Worm (Caenorhabditis elegans) whole organism, L1 larva: Measurements from ENCODE around the gene F19C6.2.

Experiments used
- C16A3.4 ChIP-seq: fragments of 150-350 bp; optimal IDR thresholded peaks from 2 replicates; lab custom pipeline; 2014; ENCODE audit warnings: missing biosample characterization, missing genetic modification characterization
- Y116A8C.19 ChIP-seq: sonication (generic microtip); optimal IDR thresholded peaks from 2 replicates; lab custom pipeline; 2016; ENCODE audit warnings: missing compliant biosample characterization, missing genetic modification characterization, borderline replicate concordance
- alr-1 ChIP-seq: fragments of 200-800 bp; sonication (Bioruptor generic); optimal IDR thresholded peaks from 2 replicates; lab custom pipeline; 2018; ENCODE audit warnings: borderline replicate concordance, mild to moderate bottlenecking, missing genetic modification characterization, missing compliant biosample characterization
- blmp-1 ChIP-seq: fragments of 150-350 bp; optimal IDR thresholded peaks from 2 replicates; lab custom pipeline; 2014; ENCODE audit warnings: missing biosample characterization, missing genetic modification characterization
- ceh-63 ChIP-seq: fragments of 200-800 bp; sonication (Bioruptor generic); optimal IDR thresholded peaks from 2 replicates; lab custom pipeline; 2018; ENCODE audit warnings: mild to moderate bottlenecking, missing genetic modification characterization, missing compliant biosample characterization
- ceh-82 ChIP-seq, 3 experiments: fragments of 150-350 bp in 1 of 3; sonication (generic microtip) in 2 of 3; optimal IDR thresholded peaks; 2 replicates each; lab custom pipeline; 2014 to 2017; ENCODE audit warnings: missing biosample characterization in 3 of 3, missing genetic modification characterization in 3 of 3
- ces-1 ChIP-seq: fragments of 150-350 bp; optimal IDR thresholded peaks from 2 replicates; lab custom pipeline; 2014; ENCODE audit warnings: missing biosample characterization, missing genetic modification reagents, missing genetic modification characterization
- dpl-1 ChIP-seq, 3 experiments: fragments of 150-350 bp in 2 of 3; sonication (generic microtip) in 1 of 3; optimal IDR thresholded peaks; 2 replicates each; lab custom pipeline; 2014 to 2017; ENCODE audit warnings: missing biosample characterization in 3 of 3, missing genetic modification characterization in 3 of 3, missing genetic modification reagents in 3 of 3
- dsc-1 ChIP-seq: sonication (generic microtip); optimal IDR thresholded peaks from 2 replicates; lab custom pipeline; 2016; ENCODE audit warnings: mild to moderate bottlenecking, missing genetic modification characterization, missing compliant biosample characterization
- efl-1 ChIP-seq, 4 experiments: fragments of 150-350 bp; optimal IDR thresholded peaks in 3 of 4; peaks in 1 of 4; 1 replicate in 1 of 4; 2 replicates in 3 of 4; lab custom pipeline; 2014; ENCODE audit warnings: missing biosample characterization in 2 of 4, missing genetic modification characterization in 2 of 4, missing genetic modification reagents in 2 of 4
- egl-13 ChIP-seq: sonication (generic microtip); optimal IDR thresholded peaks from 2 replicates; lab custom pipeline; 2016; ENCODE audit warnings: missing genotype, missing genetic modification reagents, missing genetic modification characterization, missing compliant biosample characterization
- egl-27 ChIP-seq, 2 experiments: fragments of 150-350 bp in 1 of 2; sonication (generic microtip); optimal IDR thresholded peaks; 3 replicates each; lab custom pipeline; 2017 to 2018; ENCODE audit warnings: missing biosample characterization in 2 of 2, missing genetic modification characterization in 2 of 2, missing genetic modification reagents in 2 of 2
- elt-3 ChIP-seq, 6 experiments: fragments of 150-350 bp in 1 of 6; sonication (generic microtip); optimal IDR thresholded peaks; 2 replicates each; lab custom pipeline; 2017 to 2018; ENCODE audit warnings: missing biosample characterization in 6 of 6, missing genetic modification characterization in 6 of 6, inconsistent platforms in 1 of 6
- ets-5 ChIP-seq: fragments of 200-800 bp; sonication (Bioruptor generic); IDR thresholded peaks from 2 replicates; pipeline ENCODE4 v1.3.6; 2022; ENCODE audit warnings: missing genetic modification characterization, missing compliant biosample characterization
- grh-1 ChIP-seq: fragments of 200-800 bp; sonication (Bioruptor generic); IDR thresholded peaks from 2 replicates; pipeline ENCODE4 v1.3.6; 2022; ENCODE audit warnings: missing genetic modification reagents, missing genetic modification characterization, missing compliant biosample characterization
- hlh-17 ChIP-seq: fragments of 200-800 bp; sonication (Bioruptor generic); optimal IDR thresholded peaks from 2 replicates; lab custom pipeline; 2018; ENCODE audit warnings: missing genetic modification characterization, mild to moderate bottlenecking, missing compliant biosample characterization, moderate library complexity, borderline replicate concordance
- hlh-4 ChIP-seq: sonication (generic microtip); optimal IDR thresholded peaks from 2 replicates; lab custom pipeline; 2016; ENCODE audit warnings: mild to moderate bottlenecking, missing genetic modification characterization, missing compliant biosample characterization
- isw-1 ChIP-seq: fragments of 200-800 bp; sonication (Bioruptor generic); IDR thresholded peaks from 2 replicates; pipeline ENCODE4 v1.3.6; 2022; ENCODE audit warnings: missing genetic modification characterization, missing compliant biosample characterization
- jun-1 ChIP-seq: fragments of 150-350 bp; optimal IDR thresholded peaks from 2 replicates; lab custom pipeline; 2014; ENCODE audit warnings: missing biosample characterization, missing genetic modification reagents, missing genetic modification characterization
- lin-14 ChIP-seq: fragments of 200-800 bp; sonication (Bioruptor generic); optimal IDR thresholded peaks from 2 replicates; lab custom pipeline; 2018; ENCODE audit warnings: mild to moderate bottlenecking, missing genetic modification characterization, moderate library complexity, missing compliant biosample characterization
- lin-15B ChIP-seq: fragments of 150-350 bp; sonication (generic microtip); optimal IDR thresholded peaks from 3 replicates; lab custom pipeline; 2014; ENCODE audit warnings: missing biosample characterization, missing genetic modification characterization
- lin-35 ChIP-seq, 2 experiments: fragments of 150-350 bp; optimal IDR thresholded peaks; 2 replicates each; lab custom pipeline; 2014; ENCODE audit warnings: missing biosample characterization in 2 of 2, missing genetic modification characterization in 2 of 2, missing genetic modification reagents in 2 of 2
- lir-3 ChIP-seq: sonication (generic microtip); optimal IDR thresholded peaks from 2 replicates; lab custom pipeline; 2016; ENCODE audit warnings: mild to moderate bottlenecking, missing genetic modification characterization, moderate library complexity, missing compliant biosample characterization; ENCODE audit not compliant: poor library complexity
- mab-9 ChIP-seq: fragments of 200-800 bp; sonication (Bioruptor generic); IDR thresholded peaks from 2 replicates; pipeline ENCODE4 v1.3.6; 2022; ENCODE audit warnings: missing genetic modification reagents, missing genetic modification characterization, missing compliant biosample characterization
- mdl-1 ChIP-seq, 2 experiments: fragments of 150-350 bp; optimal IDR thresholded peaks; 2 replicates each; lab custom pipeline; 2014 to 2017; ENCODE audit warnings: missing biosample characterization in 2 of 2, missing genetic modification characterization in 2 of 2, inconsistent platforms in 1 of 2
- mef-2 ChIP-seq: fragments of 150-350 bp; optimal IDR thresholded peaks from 2 replicates; lab custom pipeline; 2014; ENCODE audit warnings: missing biosample characterization, missing genetic modification characterization
- mep-1 ChIP-seq: fragments of 150-350 bp; optimal IDR thresholded peaks from 2 replicates; lab custom pipeline; 2014; ENCODE audit warnings: missing biosample characterization, missing genetic modification characterization
- nhr-12 ChIP-seq: sonication (generic microtip); optimal IDR thresholded peaks from 2 replicates; lab custom pipeline; 2017; ENCODE audit warnings: missing biosample characterization, missing genetic modification characterization
- nhr-20 ChIP-seq: sonication (generic microtip); optimal IDR thresholded peaks from 2 replicates; lab custom pipeline; 2016; ENCODE audit warnings: mild to moderate bottlenecking, missing genetic modification characterization, missing compliant biosample characterization
- nhr-237 ChIP-seq: fragments of 150-350 bp; optimal IDR thresholded peaks from 2 replicates; lab custom pipeline; 2014; ENCODE audit warnings: missing biosample characterization, missing genetic modification characterization
- nhr-47 ChIP-seq: sonication (generic microtip); optimal IDR thresholded peaks from 2 replicates; lab custom pipeline; 2016; ENCODE audit warnings: mild to moderate bottlenecking, missing genetic modification characterization, moderate library complexity, missing compliant biosample characterization
- nhr-71 ChIP-seq: sonication (generic microtip); optimal IDR thresholded peaks from 2 replicates; lab custom pipeline; 2016; ENCODE audit warnings: mild to moderate bottlenecking, missing genetic modification characterization, moderate library complexity, missing compliant biosample characterization
- nhr-76 ChIP-seq: sonication (generic microtip); optimal IDR thresholded peaks from 2 replicates; lab custom pipeline; 2017; ENCODE audit warnings: missing biosample characterization, missing genetic modification characterization
- nhr-85 ChIP-seq: sonication (generic microtip); peaks from one replicate; lab custom pipeline; 2016; ENCODE audit warnings: missing genetic modification characterization, inconsistent platforms, missing compliant biosample characterization
- nhr-90 ChIP-seq: sonication (generic microtip); optimal IDR thresholded peaks from 2 replicates; lab custom pipeline; 2016; ENCODE audit warnings: mild to moderate bottlenecking, missing genetic modification characterization, missing compliant biosample characterization; ENCODE audit not compliant: poor library complexity
- pqm-1 ChIP-seq: sonication (generic microtip); optimal IDR thresholded peaks from 3 replicates; lab custom pipeline; 2017; ENCODE audit warnings: missing biosample characterization, missing genetic modification characterization
- snu-23 ChIP-seq: sonication (generic microtip); optimal IDR thresholded peaks from 2 replicates; lab custom pipeline; 2016; ENCODE audit warnings: missing genetic modification characterization, missing compliant biosample characterization
- sup-37 ChIP-seq: fragments of 200-800 bp; sonication (Bioruptor generic); optimal IDR thresholded peaks from 2 replicates; lab custom pipeline; 2018; ENCODE audit warnings: mild to moderate bottlenecking, missing genetic modification characterization, missing compliant biosample characterization
- swsn-7 ChIP-seq: sonication (generic microtip); optimal IDR thresholded peaks from 2 replicates; lab custom pipeline; 2016; ENCODE audit warnings: missing genetic modification characterization, missing compliant biosample characterization
- unc-30 ChIP-seq: sonication (generic microtip); optimal IDR thresholded peaks from 2 replicates; lab custom pipeline; 2017; ENCODE audit warnings: missing biosample characterization, missing genetic modification characterization
- unc-62 ChIP-seq: fragments of 150-350 bp; optimal IDR thresholded peaks from 2 replicates; lab custom pipeline; 2014; ENCODE audit warnings: missing biosample characterization, missing genetic modification reagents, missing genetic modification characterization
- unc-98 ChIP-seq: fragments of 200-800 bp; sonication (Bioruptor generic); IDR thresholded peaks from 2 replicates; pipeline ENCODE4 v1.3.6; 2022; ENCODE audit warnings: missing genetic modification characterization, missing compliant biosample characterization
- vab-15 ChIP-seq: sonication (generic microtip); optimal IDR thresholded peaks from 2 replicates; lab custom pipeline; 2017; ENCODE audit warnings: missing genotype, mild to moderate bottlenecking, missing genetic modification characterization, missing compliant biosample characterization
- xbp-1 ChIP-seq: sonication (generic microtip); optimal IDR thresholded peaks from 2 replicates; lab custom pipeline; 2016; ENCODE audit warnings: missing genetic modification characterization, missing compliant biosample characterization
- zag-1 ChIP-seq: fragments of 150-350 bp; optimal IDR thresholded peaks from 2 replicates; lab custom pipeline; 2014; ENCODE audit warnings: missing biosample characterization, missing genetic modification characterization
- zip-4 ChIP-seq: fragments of 200-800 bp; sonication (Bioruptor generic); optimal IDR thresholded peaks from 2 replicates; lab custom pipeline; 2018; ENCODE audit warnings: mild to moderate bottlenecking, missing genetic modification characterization, moderate library complexity, missing compliant biosample characterization
- ztf-11 ChIP-seq, 2 experiments: sonication (generic microtip); optimal IDR thresholded peaks; 2 replicates each; lab custom pipeline; 2016 to 2017; ENCODE audit warnings: missing genetic modification characterization in 2 of 2, missing biosample characterization in 1 of 2, missing compliant biosample characterization in 1 of 2
- ztf-4 ChIP-seq: fragments of 150-350 bp; optimal IDR thresholded peaks from 2 replicates; lab custom pipeline; 2014; ENCODE audit warnings: missing biosample characterization, missing genetic modification characterization

The F19C6.2 gene

ce11 chrX:10049160-10049559, 48.4 kb downstream of the F19C6.2 start, which contains the start of gene gnrr-3:
Gene gnrr-3 (plus strand): TSS chrX:10049460.
- TF ChIP-seq nhr-76 (tag; lab: Kevin White, UChicago) (no peak), ztf-4 (tag; lab: Kevin White, UChicago) (no peak), hlh-17 (GFP tag; lab: Kevin White, UChicago) (no peak), jun-1 (no peak), mef-2 (tag; lab: Kevin White, UChicago) (no peak), lin-15B (tag; lab: Kevin White, UChicago) (no peak), nhr-12 (tag; lab: Kevin White, UChicago) (no peak), egl-27 (tag; optimal IDR thresholded peaks at IDR 0.05; lab: Kevin White, UChicago) (no peak), unc-98 (no peak), hlh-4 (tag; lab: Kevin White, UChicago) (no peak), dpl-1 (GFP tag; optimal IDR thresholded peaks at IDR 0.05; lab: Kevin White, UChicago) (no peak), ceh-82 (tag; optimal IDR thresholded peaks at IDR 0.05; lab: Kevin White, UChicago) (no peak), dsc-1 (tag; lab: Kevin White, UChicago) (no peak), pqm-1 (tag; lab: Kevin White, UChicago) (no peak), zag-1 (tag; lab: Kevin White, UChicago) (no peak), lin-14 (GFP tag; lab: Kevin White, UChicago) (no peak), nhr-20 (tag; lab: Kevin White, UChicago) (no peak), nhr-85 (tag; lab: Kevin White, UChicago) (no peak), grh-1 (no peak)
- TF ChIP-seq, all 84 proteins: peak for 0

ce11 chrX:10051625-10052024, 50.9 kb downstream of the F19C6.2 start:
- TF ChIP-seq nhr-76 (tag; lab: Kevin White, UChicago) (no peak), nhr-71 (tag; lab: Kevin White, UChicago) (peak; percentile 77), alr-1 (tag; lab: Kevin White, UChicago) (no peak), ets-5 (GFP tag; lab: Robert Waterston, UW) (no peak), isw-1 (GFP tag; lab: Robert Waterston, UW) (no peak), xbp-1 (tag; lab: Kevin White, UChicago) (no peak), mep-1 (tag; lab: Kevin White, UChicago) (peak; percentile 17), hlh-17 (GFP tag; lab: Kevin White, UChicago) (no peak), egl-27 (tag; optimal IDR thresholded peaks at IDR 0.05; lab: Kevin White, UChicago) (no peak), nhr-90 (tag; lab: Kevin White, UChicago) (peak; percentile 78), ztf-11 (tag; optimal IDR thresholded peaks at IDR 0.05; lab: Kevin White, UChicago) (no peak), C16A3.4 (tag; lab: Kevin White, UChicago) (no peak), ceh-63 (GFP tag; lab: Kevin White, UChicago) (no peak), Y116A8C.19 (no peak), zip-4 (GFP tag; lab: Kevin White, UChicago) (no peak), ces-1 (GFP tag; lab: Kevin White, UChicago) (no peak), nhr-20 (tag; lab: Kevin White, UChicago) (peak; percentile 88), unc-98 (no peak), lin-35 (GFP tag; optimal IDR thresholded peaks at IDR 0.05; lab: Kevin White, UChicago) (peak in 1 of 2 experiments; percentile 66), snu-23 (GFP tag; lab: Kevin White, UChicago) (peak; percentile 54), mdl-1 (tag; optimal IDR thresholded peaks at IDR 0.05; lab: Kevin White, UChicago) (peak in 1 of 2 experiments; percentile 70), elt-3 (tag; optimal IDR thresholded peaks at IDR 0.05; lab: Kevin White, UChicago) (peak in 4 of 6 experiments; percentile 4 to 87 (median 43)), egl-13 (tag; lab: Kevin White, UChicago) (no peak), blmp-1 (tag; lab: Kevin White, UChicago) (peak; percentile 28), hlh-4 (tag; lab: Kevin White, UChicago) (no peak), lir-3 (tag; lab: Kevin White, UChicago) (peak; percentile 32), unc-62 (no peak), grh-1 (peak; percentile 92), nhr-12 (tag; lab: Kevin White, UChicago) (no peak), swsn-7 (tag; lab: Kevin White, UChicago) (no peak), efl-1 (optimal IDR thresholded peaks at IDR 0.05; lab: Kevin White, UChicago) (no peak), efl-1 (GFP tag; optimal IDR thresholded peaks at IDR 0.05 in 1 of 2; lab: Kevin White, UChicago) (no peak), nhr-47 (tag; lab: Kevin White, UChicago) (peak; percentile 33), pqm-1 (tag; lab: Kevin White, UChicago) (no peak), mab-9 (GFP tag; lab: Robert Waterston, UW) (no peak), ztf-4 (tag; lab: Kevin White, UChicago) (peak; percentile 12), vab-15 (no peak), sup-37 (no peak), unc-30 (no peak), nhr-237 (tag; lab: Kevin White, UChicago) (no peak)
